Worm (Caenorhabditis elegans) whole organism, midembryonic: ENCODE measurements around the gene pifk-1.
A peak's percentile ranks its signal among the peaks of the same experiment; 100 is the strongest.

ENCODE experiments used
- T22C8.4 ChIP-seq: fragments of 200-800 bp; sonication (Bioruptor generic); IDR thresholded peaks from 2 replicates; pipeline ENCODE4 v1.3.6; 2022; ENCODE audit warnings: missing genetic modification characterization, missing compliant biosample characterization
- flt-1 ChIP-seq: fragments of 200-800 bp; sonication (Bioruptor generic); IDR thresholded peaks from 2 replicates; pipeline ENCODE4 v1.3.6; 2022; ENCODE audit warnings: missing genetic modification characterization, missing compliant biosample characterization
- klf-2 ChIP-seq: fragments of 200-800 bp; sonication (Bioruptor generic); conservative IDR thresholded peaks from 2 replicates; pipeline ENCODE4 v1.3.6; 2022; ENCODE audit warnings: missing genetic modification reagents, missing genetic modification characterization, missing compliant biosample characterization
- med-1 ChIP-seq: sonication (generic microtip); optimal IDR thresholded peaks from 2 replicates; lab custom pipeline; 2017; ENCODE audit warnings: missing genetic modification characterization, mild to moderate bottlenecking, missing compliant biosample characterization, antibody characterized with exemption, missing genetic modification reagents; ENCODE audit not compliant: insufficient read depth
- ref-1 ChIP-seq: fragments of 200-800 bp; sonication (Bioruptor generic); conservative IDR thresholded peaks from 2 replicates; pipeline ENCODE4 v1.3.6; 2022; ENCODE audit warnings: missing genetic modification reagents, missing genetic modification characterization, missing compliant biosample characterization
- tab-1 ChIP-seq: fragments of 200-800 bp; sonication (Bioruptor generic); IDR thresholded peaks from 2 replicates; pipeline ENCODE4 v1.3.6; 2022; ENCODE audit warnings: missing genetic modification characterization, missing compliant biosample characterization
- ztf-23 ChIP-seq: fragments of 200-800 bp; sonication (Bioruptor generic); IDR thresholded peaks from 2 replicates; pipeline ENCODE4 v1.3.6; 2022; ENCODE audit warnings: missing genetic modification reagents, missing genetic modification characterization, missing compliant biosample characterization

ce11 chrX:954499-955061 lies 30.3 kb upstream of the pifk-1 start, which contains the start of gene apm-3:
- no peak for TF ChIP-seq med-1 (GFP tag; lab: Kevin White, UChicago)
- no peak for TF ChIP-seq ztf-23 (GFP tag; lab: Robert Waterston, UW)
- TF ChIP-seq flt-1 (GFP tag; lab: Robert Waterston, UW) = no peak
- 0 out of 2 replicates have a peak, but pooled peaks have one; percentile 17 for TF ChIP-seq T22C8.4 (GFP tag; lab: Robert Waterston, UW)
- TF ChIP-seq klf-2 (GFP tag; lab: Robert Waterston, UW) = no peak
- TF ChIP-seq ref-1 (GFP tag; lab: Robert Waterston, UW) = no peak
- 0 out of 2 replicates have a peak, but pooled peaks have one; percentile 53 for TF ChIP-seq tab-1 (GFP tag; lab: Robert Waterston, UW)
